Fruit fly (Drosophila melanogaster) whole organism, prepupa: ENCODE data around the gene CG33995.

Experiments used
- Blimp-1 ChIP-seq: fragments of 200-800 bp; sonication (Bioruptor generic); optimal IDR thresholded peaks from 3 replicates; lab custom pipeline; 2017; ENCODE audit warnings: missing biosample characterization, missing genetic modification characterization, mild to moderate bottlenecking, moderate library complexity, missing genetic modification reagents
- CG10631 ChIP-seq: fragments of 200-800 bp; sonication (Bioruptor generic); optimal IDR thresholded peaks from 2 replicates; lab custom pipeline; 2016; ENCODE audit warnings: missing biosample characterization, missing genetic modification characterization
- CG10669 ChIP-seq: fragments of 200-800 bp; sonication (Bioruptor generic); optimal IDR thresholded peaks from 3 replicates; lab custom pipeline; 2018; ENCODE audit warnings: missing biosample characterization, mild to moderate bottlenecking, missing genetic modification characterization, moderate library complexity
- CG11294 ChIP-seq: fragments of 200-800 bp; sonication (Bioruptor generic); IDR thresholded peaks from 2 replicates; pipeline ENCODE4 v1.3.6; 2022; ENCODE audit warnings: missing biosample characterization, missing genetic modification characterization
- CG11762 ChIP-seq: fragments of 200-800 bp; sonication (Bioruptor generic); optimal IDR thresholded peaks from 3 replicates; lab custom pipeline; 2016; ENCODE audit warnings: missing biosample characterization, missing genetic modification characterization; ENCODE audit not compliant: insufficient read depth
- CG11902 ChIP-seq: fragments of 200-800 bp; sonication (Bioruptor generic); optimal IDR thresholded peaks from 3 replicates; lab custom pipeline; 2016; ENCODE audit warnings: missing biosample characterization, missing genetic modification characterization
- CG15336 ChIP-seq: fragments of 200-800 bp; sonication (Bioruptor generic); IDR thresholded peaks from 2 replicates; pipeline ENCODE4 v1.3.6; 2022; ENCODE audit warnings: missing biosample characterization, missing genetic modification characterization
- CG1621 ChIP-seq: fragments of 200-800 bp; sonication (Bioruptor generic); optimal IDR thresholded peaks from 3 replicates; lab custom pipeline; 2018; ENCODE audit warnings: missing biosample characterization, mild to moderate bottlenecking, missing genetic modification characterization
- CG3032 ChIP-seq: fragments of 200-800 bp; optimal IDR thresholded peaks from 2 replicates; lab custom pipeline; 2019; ENCODE audit warnings: missing biosample characterization, mild to moderate bottlenecking, missing genetic modification characterization, moderate library complexity
- CG31627 ChIP-seq: fragments of 200-800 bp; sonication (Bioruptor generic); optimal IDR thresholded peaks from 3 replicates; lab custom pipeline; 2016; ENCODE audit warnings: missing biosample characterization, missing genetic modification characterization
- CG32006 ChIP-seq: fragments of 200-800 bp; sonication (Bioruptor generic); optimal IDR thresholded peaks from 3 replicates; lab custom pipeline; 2017; ENCODE audit warnings: missing biosample characterization, mild to moderate bottlenecking, missing genetic modification characterization
- CG34406 ChIP-seq: fragments of 200-800 bp; sonication (Bioruptor generic); optimal IDR thresholded peaks from 3 replicates; lab custom pipeline; 2016; ENCODE audit warnings: missing biosample characterization, missing genetic modification characterization
- CG3919 ChIP-seq: fragments of 200-800 bp; sonication (Bioruptor generic); optimal IDR thresholded peaks from 3 replicates; lab custom pipeline; 2016; ENCODE audit warnings: missing biosample characterization, missing genetic modification characterization
- CG4318 ChIP-seq: fragments of 200-800 bp; sonication (Bioruptor generic); optimal IDR thresholded peaks from 3 replicates; lab custom pipeline; 2017; ENCODE audit warnings: missing biosample characterization, mild to moderate bottlenecking, missing genetic modification characterization
- CG6792 ChIP-seq: fragments of 200-800 bp; sonication (Bioruptor generic); optimal IDR thresholded peaks from 3 replicates; lab custom pipeline; 2016; ENCODE audit warnings: missing biosample characterization, missing genetic modification characterization
- CG6808 ChIP-seq: fragments of 200-800 bp; sonication (Bioruptor generic); optimal IDR thresholded peaks from 3 replicates; lab custom pipeline; 2017; ENCODE audit warnings: missing biosample characterization, missing genetic modification characterization, mild to moderate bottlenecking, moderate library complexity, missing genetic modification reagents
- CG7368 ChIP-seq: fragments of 200-800 bp; sonication (Bioruptor generic); optimal IDR thresholded peaks from 3 replicates; lab custom pipeline; 2016; ENCODE audit warnings: missing biosample characterization, missing genetic modification characterization
- CG8319 ChIP-seq: fragments of 200-800 bp; sonication (Bioruptor generic); optimal IDR thresholded peaks from 3 replicates; lab custom pipeline; 2016; ENCODE audit warnings: missing biosample characterization, missing genetic modification characterization
- CG8632 ChIP-seq: fragments of 200-800 bp; sonication (Bioruptor generic); optimal IDR thresholded peaks from 3 replicates; lab custom pipeline; 2016; ENCODE audit warnings: missing biosample characterization, missing genetic modification characterization
- Eip75B ChIP-seq: fragments of 200-800 bp; sonication (Bioruptor generic); optimal IDR thresholded peaks from 3 replicates; lab custom pipeline; 2016; ENCODE audit warnings: missing biosample characterization, missing genetic modification characterization
- Eip78C ChIP-seq: fragments of 200-800 bp; sonication (Bioruptor generic); peaks from one replicate; lab custom pipeline; 2016; ENCODE audit warnings: missing biosample characterization, missing genetic modification characterization
- Eip93F ChIP-seq: fragments of 200-800 bp; sonication (Bioruptor generic); optimal IDR thresholded peaks from 2 replicates; lab custom pipeline; 2016; ENCODE audit warnings: missing biosample characterization, mild to moderate bottlenecking, missing genetic modification characterization
- Ets21C ChIP-seq: fragments of 200-800 bp; sonication (Bioruptor generic); optimal IDR thresholded peaks from 3 replicates; lab custom pipeline; 2016; ENCODE audit warnings: missing biosample characterization, missing genetic modification characterization
- Ets96B ChIP-seq: fragments of 200-800 bp; optimal IDR thresholded peaks from 2 replicates; lab custom pipeline; 2019; ENCODE audit warnings: missing biosample characterization, mild to moderate bottlenecking, missing genetic modification characterization, moderate library complexity
- Gug ChIP-seq: fragments of 200-800 bp; sonication (Bioruptor generic); IDR thresholded peaks from 2 replicates; pipeline ENCODE4 v1.3.6; 2022; ENCODE audit warnings: missing biosample characterization, missing genetic modification characterization
- Hr38 ChIP-seq: sonication (Bioruptor generic); optimal IDR thresholded peaks from 2 replicates; lab custom pipeline; 2016; ENCODE audit warnings: missing biosample characterization, missing genetic modification characterization
- Hr39 ChIP-seq: fragments of 200-800 bp; sonication (Bioruptor generic); optimal IDR thresholded peaks from 2 replicates; lab custom pipeline; 2016; ENCODE audit warnings: missing biosample characterization, missing genetic modification characterization
- Lpt ChIP-seq: fragments of 200-800 bp; sonication (Bioruptor generic); optimal IDR thresholded peaks from 3 replicates; lab custom pipeline; 2016; ENCODE audit warnings: missing biosample characterization, missing genetic modification characterization
- Met ChIP-seq: fragments of 200-800 bp; sonication (Bioruptor generic); optimal IDR thresholded peaks from 3 replicates; lab custom pipeline; 2016; ENCODE audit warnings: missing biosample characterization, missing genetic modification characterization
- OdsH ChIP-seq: fragments of 200-800 bp; sonication (Bioruptor generic); optimal IDR thresholded peaks from 3 replicates; lab custom pipeline; 2016; ENCODE audit warnings: missing biosample characterization, missing genetic modification characterization
- Smox ChIP-seq: fragments of 200-800 bp; sonication (Bioruptor generic); optimal IDR thresholded peaks from 3 replicates; lab custom pipeline; 2016; ENCODE audit warnings: missing biosample characterization, missing genetic modification characterization
- Sox14 ChIP-seq: fragments of 200-800 bp; sonication (Bioruptor generic); optimal IDR thresholded peaks from 3 replicates; lab custom pipeline; 2016; ENCODE audit warnings: missing biosample characterization, missing genetic modification characterization
- achi ChIP-seq: fragments of 200-800 bp; sonication (Bioruptor generic); optimal IDR thresholded peaks from 3 replicates; lab custom pipeline; 2016; ENCODE audit warnings: missing biosample characterization, missing genetic modification characterization
- acj6 ChIP-seq: fragments of 200-800 bp; sonication (Bioruptor generic); optimal IDR thresholded peaks from 3 replicates; lab custom pipeline; 2016; ENCODE audit warnings: missing biosample characterization, missing genetic modification characterization
- cyc ChIP-seq: fragments of 200-800 bp; sonication (Bioruptor generic); optimal IDR thresholded peaks from 3 replicates; lab custom pipeline; 2016; ENCODE audit warnings: missing biosample characterization, missing genetic modification characterization
- dsx ChIP-seq: fragments of 200-800 bp; optimal IDR thresholded peaks from 3 replicates; lab custom pipeline; 2019; ENCODE audit warnings: missing biosample characterization, mild to moderate bottlenecking, missing genetic modification characterization, moderate library complexity; ENCODE audit not compliant: poor library complexity, severe bottlenecking
- eg ChIP-seq: fragments of 200-800 bp; sonication (Bioruptor generic); IDR thresholded peaks from 3 replicates; pipeline ENCODE4 v1.3.6; 2022; ENCODE audit warnings: missing biosample characterization, missing genetic modification characterization
- esn ChIP-seq: fragments of 200-800 bp; sonication (Bioruptor generic); optimal IDR thresholded peaks from 2 replicates; lab custom pipeline; 2016; ENCODE audit warnings: missing biosample characterization, mild to moderate bottlenecking, missing genetic modification characterization, moderate library complexity
- fd59A ChIP-seq: fragments of 200-800 bp; sonication (Bioruptor generic); optimal IDR thresholded peaks from 2 replicates; lab custom pipeline; 2017; ENCODE audit warnings: missing biosample characterization, mild to moderate bottlenecking, missing genetic modification characterization, missing genetic modification reagents
- fkh ChIP-seq: fragments of 200-800 bp; sonication (Bioruptor generic); optimal IDR thresholded peaks from 3 replicates; lab custom pipeline; 2017; ENCODE audit warnings: missing biosample characterization, mild to moderate bottlenecking, missing genetic modification characterization, moderate library complexity
- lz ChIP-seq: fragments of 200-800 bp; sonication (Bioruptor generic); optimal IDR thresholded peaks from 3 replicates; lab custom pipeline; 2016; ENCODE audit warnings: missing biosample characterization, missing genetic modification characterization
- salr ChIP-seq, 2 experiments: fragments of 200-800 bp; sonication (Bioruptor generic); optimal IDR thresholded peaks; 3 replicates each; lab custom pipeline; 2016 to 2018; ENCODE audit warnings: missing biosample characterization in 2 of 2, missing genetic modification characterization in 2 of 2, mild to moderate bottlenecking in 1 of 2
- spab ChIP-seq: fragments of 200-800 bp; sonication (Bioruptor generic); optimal IDR thresholded peaks from 2 replicates; lab custom pipeline; 2017; ENCODE audit warnings: missing biosample characterization, mild to moderate bottlenecking, missing genetic modification characterization, missing genetic modification reagents
- ss ChIP-seq, 2 experiments: fragments of 200-800 bp; sonication (Bioruptor generic); optimal IDR thresholded peaks; 2 replicates in 1 of 2; 3 replicates in 1 of 2; lab custom pipeline; 2017 to 2018; ENCODE audit warnings: mild to moderate bottlenecking in 2 of 2, missing biosample characterization in 2 of 2, missing genetic modification characterization in 2 of 2, moderate library complexity in 1 of 2
- svp ChIP-seq: fragments of 200-800 bp; sonication (Bioruptor generic); peaks from one replicate; lab custom pipeline; 2016; ENCODE audit warnings: missing biosample characterization, missing genetic modification characterization
- topi ChIP-seq: fragments of 200-800 bp; sonication (Bioruptor generic); optimal IDR thresholded peaks from 3 replicates; lab custom pipeline; 2016; ENCODE audit warnings: missing biosample characterization, missing genetic modification characterization
- vri ChIP-seq: fragments of 200-800 bp; sonication (Bioruptor generic); optimal IDR thresholded peaks from 3 replicates; lab custom pipeline; 2016; ENCODE audit warnings: missing biosample characterization, mild to moderate bottlenecking, missing genetic modification characterization

Gene CG33995

DNA sequence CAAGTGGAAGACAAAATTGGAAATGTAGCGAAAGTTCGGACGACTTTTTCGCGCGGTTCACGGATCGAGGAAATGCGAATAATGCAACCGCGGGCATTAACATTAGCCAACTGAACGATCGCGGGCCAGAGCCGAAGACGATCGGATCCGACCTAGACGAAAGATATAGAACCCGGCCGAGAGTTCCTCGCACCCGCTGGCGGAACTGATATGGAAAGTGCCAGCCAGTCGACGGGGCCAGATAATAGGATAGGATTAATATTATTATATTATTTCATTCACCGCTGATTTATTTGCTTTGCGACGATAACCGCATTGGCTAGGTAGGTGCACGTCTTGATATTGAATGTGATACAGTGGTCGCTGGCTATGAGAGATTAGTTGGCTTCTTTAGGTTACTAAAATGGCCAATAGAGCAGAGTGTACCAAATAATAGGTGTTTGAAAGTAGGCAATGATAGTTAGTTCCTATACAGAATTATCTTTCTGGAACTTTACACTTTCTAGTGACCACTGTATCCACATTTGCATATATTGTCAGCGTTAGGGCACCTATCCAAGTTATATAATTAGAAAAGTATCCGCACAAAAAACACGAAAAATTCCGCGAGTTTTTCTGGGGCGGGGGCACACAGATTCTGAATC, 43.6 kb upstream of the CG33995 start (continued):
- peak; percentile 15 for TF ChIP-seq fkh (GFP tag; lab: Kevin White, UChicago)
- TF ChIP-seq CG1621 (tag; lab: Kevin White, UChicago), result no peak
- peak; percentile 80 for TF ChIP-seq svp (GFP tag; lab: Kevin White, UChicago)
- TF ChIP-seq lz (GFP tag; lab: Kevin White, UChicago), result peak; percentile 62
- peak; percentile 87 for TF ChIP-seq vri (GFP tag; lab: Kevin White, UChicago)
- peak; percentile 54 to 64 for TF ChIP-seq salr (GFP tag; optimal IDR thresholded peaks at IDR 0.05; lab: Kevin White, UChicago)
- TF ChIP-seq CG10669 (GFP tag; lab: Kevin White, UChicago), result peak; percentile 51
- TF ChIP-seq Eip78C (GFP tag; lab: Kevin White, UChicago), result peak; percentile 90
- TF ChIP-seq Gug (GFP tag; lab: Robert Waterston, UW), result peak; percentile 77
- TF ChIP-seq, all 60 proteins: peak for 52

DNA sequence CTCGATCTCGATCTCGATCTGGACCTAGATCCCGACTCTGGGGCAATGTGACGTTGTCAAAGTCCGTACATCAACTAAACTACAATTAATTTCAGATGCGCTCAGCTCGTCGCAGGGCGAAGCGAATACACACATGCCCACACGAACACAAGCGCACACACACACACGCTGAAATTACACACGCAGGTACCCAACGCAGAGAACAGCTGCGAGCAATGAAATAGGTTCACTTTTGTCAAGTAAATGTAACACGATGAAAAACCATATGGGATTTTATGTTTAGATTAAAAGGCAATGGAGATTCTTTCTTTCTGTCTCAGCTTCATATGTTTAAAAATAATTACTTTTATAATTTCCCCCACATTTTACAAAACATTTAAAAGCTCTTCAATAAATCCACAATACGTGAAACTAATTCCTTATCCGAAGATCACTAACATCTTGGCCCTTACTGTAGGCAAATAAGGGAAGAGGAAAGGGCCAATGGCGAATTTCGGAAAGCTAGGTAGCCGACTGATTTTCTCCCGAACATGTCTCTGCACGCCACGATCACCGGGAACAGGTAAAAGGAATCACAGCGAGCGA, 42.7 kb upstream of the CG33995 start:
- TF ChIP-seq lz (GFP tag; lab: Kevin White, UChicago), result peak; percentile 92
- peak; percentile 84 for TF ChIP-seq spab (GFP tag; lab: Kevin White, UChicago)
- TF ChIP-seq OdsH (GFP tag; lab: Kevin White, UChicago), result peak; percentile 81
- peak; percentile 89 to 95 for TF ChIP-seq ss (GFP tag; optimal IDR thresholded peaks at IDR 0.05; lab: Kevin White, UChicago)
- peak; percentile 84 for TF ChIP-seq acj6 (GFP tag; lab: Kevin White, UChicago)
- TF ChIP-seq CG10669 (GFP tag; lab: Kevin White, UChicago), result peak; percentile 83
- TF ChIP-seq CG3919 (GFP tag; lab: Kevin White, UChicago), result peak; percentile 84
- TF ChIP-seq CG31627 (GFP tag; lab: Kevin White, UChicago), result peak; percentile 87
- peak; percentile 88 for TF ChIP-seq vri (GFP tag; lab: Kevin White, UChicago)
- TF ChIP-seq topi (GFP tag; lab: Kevin White, UChicago), result peak; percentile 88
- peak; percentile 94 for TF ChIP-seq esn (GFP tag; lab: Kevin White, UChicago)
- TF ChIP-seq CG8319 (GFP tag; lab: Kevin White, UChicago), result peak; percentile 53
- TF ChIP-seq Ets96B (tag; lab: Kevin White, UChicago), result peak; percentile 87
- peak; percentile 79 for TF ChIP-seq Hr39 (GFP tag; lab: Kevin White, UChicago)
- TF ChIP-seq Lpt, result peak; percentile 46
- TF ChIP-seq cyc, result peak; percentile 75
- TF ChIP-seq CG8632 (GFP tag; lab: Kevin White, UChicago), result peak; percentile 79
- TF ChIP-seq Eip93F, result peak; percentile 63
- TF ChIP-seq achi (GFP tag; lab: Kevin White, UChicago), result peak; percentile 73
- TF ChIP-seq Gug (GFP tag; lab: Robert Waterston, UW), result peak; percentile 75
- peak; percentile 96 for TF ChIP-seq Eip78C (GFP tag; lab: Kevin White, UChicago)
- peak; percentile 87 for TF ChIP-seq CG6792 (GFP tag; lab: Kevin White, UChicago)
- peak; percentile 88 for TF ChIP-seq CG3032 (tag; lab: Kevin White, UChicago)
- TF ChIP-seq Sox14 (GFP tag; lab: Kevin White, UChicago), result peak; percentile 85
- peak; percentile 78 for TF ChIP-seq CG10631 (GFP tag; lab: Kevin White, UChicago)
- peak; percentile 92 for TF ChIP-seq svp (GFP tag; lab: Kevin White, UChicago)
- TF ChIP-seq Hr38 (GFP tag; lab: Kevin White, UChicago), result no peak
- peak; percentile 70 for TF ChIP-seq CG32006 (GFP tag; lab: Kevin White, UChicago)
- peak; percentile 69 for TF ChIP-seq eg (GFP tag; lab: Robert Waterston, UW)
- peak; percentile 91 for TF ChIP-seq CG6808
- TF ChIP-seq Ets21C (GFP tag; lab: Kevin White, UChicago), result peak; percentile 80
- peak; percentile 72 for TF ChIP-seq CG11762 (GFP tag; lab: Kevin White, UChicago)
- TF ChIP-seq Met (GFP tag; lab: Kevin White, UChicago), result peak; percentile 85
- TF ChIP-seq fd59A (GFP tag; lab: Kevin White, UChicago), result peak; percentile 88
- TF ChIP-seq Blimp-1, result peak; percentile 57
- TF ChIP-seq dsx (GFP tag; lab: Kevin White, UChicago), result peak; percentile 83
- TF ChIP-seq CG7368 (GFP tag; lab: Kevin White, UChicago), result peak; percentile 73
- peak; percentile 64 for TF ChIP-seq CG11294 (GFP tag; lab: Robert Waterston, UW)
- TF ChIP-seq CG11902 (GFP tag; lab: Kevin White, UChicago), result peak; percentile 67
- TF ChIP-seq Eip75B (GFP tag; lab: Kevin White, UChicago), result peak; percentile 80
- TF ChIP-seq CG15336 (GFP tag; lab: Robert Waterston, UW), result peak; percentile 87
- TF ChIP-seq CG4318, result peak; percentile 45
- peak; percentile 86 for TF ChIP-seq Smox (GFP tag; lab: Kevin White, UChicago)
- peak; percentile 80 for TF ChIP-seq CG34406 (GFP tag; lab: Kevin White, UChicago)
